Worm (Caenorhabditis elegans) whole organism, L2 larva: ENCODE measurements around the gene T02E9.5.
A peak's percentile ranks its signal among the peaks of the same experiment; 100 is the strongest.

Experiments used
- C34F6.9 ChIP-seq: fragments of 150-350 bp; optimal IDR thresholded peaks from 2 replicates; lab custom pipeline; 2014; ENCODE audit warnings: missing biosample characterization, missing genetic modification characterization
- F13H6.1 ChIP-seq: sonication (generic microtip); optimal IDR thresholded peaks from 2 replicates; lab custom pipeline; 2016; ENCODE audit warnings: missing genetic modification characterization, missing compliant biosample characterization
- R02D3.7 ChIP-seq: fragments of 150-350 bp; optimal IDR thresholded peaks from 2 replicates; lab custom pipeline; 2014; ENCODE audit warnings: missing biosample characterization, missing genetic modification characterization
- ZK546.5 ChIP-seq: sonication (generic microtip); optimal IDR thresholded peaks from 2 replicates; lab custom pipeline; 2017; ENCODE audit warnings: missing biosample characterization, missing genetic modification characterization
- alr-1 ChIP-seq: fragments of 150-350 bp; optimal IDR thresholded peaks from 2 replicates; lab custom pipeline; 2014; ENCODE audit warnings: missing biosample characterization, missing genetic modification characterization
- ama-1 ChIP-seq: fragments of 150-350 bp; optimal IDR thresholded peaks from 2 replicates; lab custom pipeline; 2018; ENCODE audit warnings: inconsistent platforms
- blmp-1 ChIP-seq: sonication (generic microtip); optimal IDR thresholded peaks from 2 replicates; lab custom pipeline; 2017; ENCODE audit warnings: missing genetic modification characterization, mild to moderate bottlenecking, missing compliant biosample characterization, antibody characterized with exemption, moderate library complexity; ENCODE audit not compliant: insufficient read depth
- ceh-16 ChIP-seq: fragments of 150-350 bp; optimal IDR thresholded peaks from 2 replicates; lab custom pipeline; 2014; ENCODE audit warnings: missing biosample characterization, missing genetic modification characterization
- ceh-82 ChIP-seq: fragments of 150-350 bp; optimal IDR thresholded peaks from 2 replicates; lab custom pipeline; 2014; ENCODE audit warnings: missing biosample characterization, missing genetic modification characterization
- crh-2 ChIP-seq: sonication (generic microtip); optimal IDR thresholded peaks from 2 replicates; lab custom pipeline; 2017; ENCODE audit warnings: missing biosample characterization, missing genetic modification characterization
- dmd-4 ChIP-seq: sonication (generic microtip); optimal IDR thresholded peaks from 2 replicates; lab custom pipeline; 2017; ENCODE audit warnings: missing biosample characterization, missing genetic modification characterization
- egl-27 ChIP-seq: sonication (generic microtip); optimal IDR thresholded peaks from 3 replicates; lab custom pipeline; 2017; ENCODE audit warnings: missing biosample characterization, missing genetic modification reagents, missing genetic modification characterization
- elt-3 ChIP-seq: sonication (generic microtip); optimal IDR thresholded peaks from 2 replicates; lab custom pipeline; 2017; ENCODE audit warnings: missing biosample characterization, missing genetic modification characterization
- fos-1 ChIP-seq: fragments of 150-350 bp; optimal IDR thresholded peaks from 2 replicates; lab custom pipeline; 2014; ENCODE audit warnings: missing biosample characterization, missing genetic modification characterization
- gmeb-1 ChIP-seq: fragments of 150-350 bp; optimal IDR thresholded peaks from 2 replicates; lab custom pipeline; 2014; ENCODE audit warnings: missing biosample characterization, missing genetic modification characterization
- lin-11 ChIP-seq: fragments of 150-350 bp; sonication (generic microtip); optimal IDR thresholded peaks from 2 replicates; lab custom pipeline; 2014; ENCODE audit warnings: missing biosample characterization, missing genetic modification characterization, inconsistent platforms, mixed read lengths
- lin-39 ChIP-seq: fragments of 150-350 bp; optimal IDR thresholded peaks from 2 replicates; lab custom pipeline; 2014; ENCODE audit warnings: missing biosample characterization, missing genetic modification reagents, missing genetic modification characterization
- lsy-2 ChIP-seq, 2 experiments: fragments of 150-350 bp in 1 of 2; sonication (generic microtip) in 1 of 2; optimal IDR thresholded peaks; 2 replicates each; lab custom pipeline; 2014 to 2017; ENCODE audit warnings: missing biosample characterization in 2 of 2, missing genetic modification characterization in 2 of 2
- mab-5 ChIP-seq: fragments of 150-350 bp; optimal IDR thresholded peaks from 2 replicates; lab custom pipeline; 2014; ENCODE audit warnings: missing biosample characterization, missing genetic modification characterization
- mbf-1 ChIP-seq: sonication (generic microtip); optimal IDR thresholded peaks from 2 replicates; lab custom pipeline; 2017; ENCODE audit warnings: missing biosample characterization, missing genetic modification characterization
- mdl-1 ChIP-seq, 2 experiments: fragments of 150-350 bp in 1 of 2; sonication (generic microtip) in 1 of 2; optimal IDR thresholded peaks; 2 replicates each; lab custom pipeline; 2017; ENCODE audit warnings: missing biosample characterization in 2 of 2, missing genetic modification characterization in 2 of 2
- nhr-10 ChIP-seq: sonication (generic microtip); optimal IDR thresholded peaks from 2 replicates; lab custom pipeline; 2017; ENCODE audit warnings: missing biosample characterization, missing genetic modification characterization
- nhr-11 ChIP-seq: fragments of 150-350 bp; optimal IDR thresholded peaks from 2 replicates; lab custom pipeline; 2014; ENCODE audit warnings: missing biosample characterization, missing genetic modification characterization
- nhr-12 ChIP-seq: fragments of 150-350 bp; optimal IDR thresholded peaks from 2 replicates; lab custom pipeline; 2014; ENCODE audit warnings: missing biosample characterization, missing genetic modification characterization
- nhr-129 ChIP-seq: fragments of 150-350 bp; optimal IDR thresholded peaks from 2 replicates; lab custom pipeline; 2014; ENCODE audit warnings: missing biosample characterization, missing genetic modification characterization
- nhr-21 ChIP-seq: fragments of 150-350 bp; optimal IDR thresholded peaks from 2 replicates; lab custom pipeline; 2014; ENCODE audit warnings: missing biosample characterization, missing genetic modification characterization
- nhr-237 ChIP-seq: fragments of 150-350 bp; optimal IDR thresholded peaks from 2 replicates; lab custom pipeline; 2014; ENCODE audit warnings: missing biosample characterization, missing genetic modification characterization
- nhr-25 ChIP-seq: fragments of 150-350 bp; sonication (generic microtip); optimal IDR thresholded peaks from 3 replicates; lab custom pipeline; 2014; ENCODE audit warnings: missing biosample characterization, missing genetic modification characterization
- nhr-6 ChIP-seq: fragments of 150-350 bp; optimal IDR thresholded peaks from 2 replicates; lab custom pipeline; 2014; ENCODE audit warnings: missing biosample characterization, missing genetic modification characterization
- peb-1 ChIP-seq: fragments of 150-350 bp; optimal IDR thresholded peaks from 2 replicates; lab custom pipeline; 2014; ENCODE audit warnings: missing biosample characterization, missing genetic modification characterization
- sem-4 ChIP-seq: fragments of 150-350 bp; optimal IDR thresholded peaks from 2 replicates; lab custom pipeline; 2014; ENCODE audit warnings: missing biosample characterization, missing genetic modification reagents, missing genetic modification characterization
- skn-1 ChIP-seq: sonication (generic microtip); optimal IDR thresholded peaks from 2 replicates; lab custom pipeline; 2017; ENCODE audit warnings: missing biosample characterization, missing genetic modification characterization
- sma-3 ChIP-seq: sonication (generic microtip); optimal IDR thresholded peaks from 2 replicates; lab custom pipeline; 2016; ENCODE audit warnings: missing genetic modification reagents, missing genetic modification characterization, missing compliant biosample characterization
- sma-9 ChIP-seq, 2 experiments: fragments of 150-350 bp in 1 of 2; sonication (generic microtip) in 1 of 2; optimal IDR thresholded peaks; 2 replicates each; lab custom pipeline; 2014 to 2016; ENCODE audit warnings: missing genetic modification characterization in 2 of 2, mild to moderate bottlenecking in 1 of 2, missing biosample characterization in 1 of 2, missing compliant biosample characterization in 1 of 2, missing genetic modification reagents in 1 of 2, moderate library complexity in 1 of 2
- snpc-4 ChIP-seq: fragments of 150-350 bp; optimal IDR thresholded peaks from 2 replicates; lab custom pipeline; 2014; ENCODE audit warnings: missing biosample characterization, missing genetic modification characterization
- unc-62 ChIP-seq: fragments of 150-350 bp; optimal IDR thresholded peaks from 2 replicates; lab custom pipeline; 2014; ENCODE audit warnings: missing biosample characterization, missing genetic modification reagents, missing genetic modification characterization
- zag-1 ChIP-seq: fragments of 150-350 bp; optimal IDR thresholded peaks from 2 replicates; lab custom pipeline; 2014; ENCODE audit warnings: missing biosample characterization, missing genetic modification characterization
- ztf-1 ChIP-seq: fragments of 200-800 bp; sonication (Bioruptor generic); conservative IDR thresholded peaks from 2 replicates; pipeline ENCODE4 v1.3.6; 2022; ENCODE audit warnings: missing genetic modification characterization, missing compliant biosample characterization
- ztf-11 ChIP-seq: sonication (generic microtip); optimal IDR thresholded peaks from 2 replicates; lab custom pipeline; 2017; ENCODE audit warnings: missing biosample characterization, missing genetic modification characterization
- ztf-4 ChIP-seq: fragments of 150-350 bp; optimal IDR thresholded peaks from 2 replicates; lab custom pipeline; 2014; ENCODE audit warnings: missing biosample characterization, missing genetic modification characterization

Gene T02E9.5

ce11 chrV:11307781-11308180, 34.3 kb upstream of the T02E9.5 start:
- TF ChIP-seq mab-5 (tag; lab: Kevin White, UChicago): peak; percentile 65
- no peak for TF ChIP-seq sem-4
- peak; percentile 1 for TF ChIP-seq C34F6.9 (tag; lab: Kevin White, UChicago)
- TF ChIP-seq snpc-4 (tag; lab: Kevin White, UChicago): no peak
- peak; percentile 55 for TF ChIP-seq F13H6.1 (tag; lab: Kevin White, UChicago)
- no peak for TF ChIP-seq crh-2 (tag; lab: Kevin White, UChicago)
- no peak for TF ChIP-seq mbf-1 (tag; lab: Kevin White, UChicago)
- TF ChIP-seq sma-9 (GFP tag; optimal IDR thresholded peaks at IDR 0.05; lab: Kevin White, UChicago): peak; percentile 48
- no peak for TF ChIP-seq sma-9 (tag; optimal IDR thresholded peaks at IDR 0.05; lab: Kevin White, UChicago)

ce11 chrV:11308346-11308745, 33.7 kb upstream of the T02E9.5 start, which contains the start of gene snf-11:
snf-11 (minus strand) TSS chrV:11308446.
- TF ChIP-seq lin-39 (tag; lab: Kevin White, UChicago) (no peak), mab-5 (tag; lab: Kevin White, UChicago) (no peak), alr-1 (tag; lab: Kevin White, UChicago) (no peak), nhr-11 (tag; lab: Kevin White, UChicago) (no peak), F13H6.1 (tag; lab: Kevin White, UChicago) (no peak), nhr-10 (tag; lab: Kevin White, UChicago) (no peak), nhr-12 (no peak), crh-2 (tag; lab: Kevin White, UChicago) (no peak), nhr-21 (tag; lab: Kevin White, UChicago) (no peak), C34F6.9 (tag; lab: Kevin White, UChicago) (no peak), snpc-4 (tag; lab: Kevin White, UChicago) (no peak), ztf-1 (GFP tag; lab: Robert Waterston, UW) (no peak)
- TF ChIP-seq, all 48 proteins: peak for 0

ce11 chrV:11308915-11309314, 33.1 kb upstream of the T02E9.5 start:
- no peak for TF ChIP-seq ztf-4 (tag; lab: Kevin White, UChicago)
- no peak for TF ChIP-seq ztf-11
- no peak for TF ChIP-seq nhr-12
- no peak for TF ChIP-seq blmp-1
- TF ChIP-seq unc-62 (GFP tag; lab: Kevin White, UChicago): no peak
- TF ChIP-seq elt-3: no peak
- no peak for TF ChIP-seq lin-39 (tag; lab: Kevin White, UChicago)
- peak; percentile 76 for TF ChIP-seq sma-9 (GFP tag; optimal IDR thresholded peaks at IDR 0.05; lab: Kevin White, UChicago)
- TF ChIP-seq sma-9 (tag; optimal IDR thresholded peaks at IDR 0.05; lab: Kevin White, UChicago): no peak
- peak; percentile 12 for TF ChIP-seq zag-1
- no peak for TF ChIP-seq snpc-4 (tag; lab: Kevin White, UChicago)
- no peak for TF ChIP-seq nhr-237
- no peak for TF ChIP-seq ZK546.5 (tag; lab: Kevin White, UChicago)
- TF ChIP-seq alr-1 (tag; lab: Kevin White, UChicago): no peak
- peak; percentile 56 for TF ChIP-seq nhr-129 (tag; lab: Kevin White, UChicago)
- TF ChIP-seq sem-4: no peak
- TF ChIP-seq nhr-11 (tag; lab: Kevin White, UChicago): no peak
- peak; percentile 80 for TF ChIP-seq F13H6.1 (tag; lab: Kevin White, UChicago)
- TF ChIP-seq nhr-25: no peak
- no peak for TF ChIP-seq mab-5 (tag; lab: Kevin White, UChicago)
- TF ChIP-seq lsy-2 (tag; optimal IDR thresholded peaks at IDR 0.05; lab: Kevin White, UChicago): peak in 1 of 2 experiments; percentile 22
- TF ChIP-seq skn-1: no peak
- TF ChIP-seq fos-1: no peak
- no peak for TF ChIP-seq ztf-1 (GFP tag; lab: Robert Waterston, UW)
- TF ChIP-seq ama-1 (lab: Kevin White, UChicago): no peak
- no peak for TF ChIP-seq dmd-4 (tag; lab: Kevin White, UChicago)
- no peak for TF ChIP-seq ceh-16
- no peak for TF ChIP-seq gmeb-1 (tag; lab: Kevin White, UChicago)
- no peak for TF ChIP-seq nhr-10 (tag; lab: Kevin White, UChicago)
- no peak for TF ChIP-seq sma-3 (GFP tag; lab: Kevin White, UChicago)
- TF ChIP-seq peb-1 (tag; lab: Kevin White, UChicago): no peak
- TF ChIP-seq egl-27: no peak
- no peak for TF ChIP-seq lin-11
- no peak for TF ChIP-seq R02D3.7 (tag; lab: Kevin White, UChicago)
- no peak for TF ChIP-seq crh-2 (tag; lab: Kevin White, UChicago)
- TF ChIP-seq nhr-21 (tag; lab: Kevin White, UChicago): no peak
- TF ChIP-seq ceh-82 (tag; lab: Kevin White, UChicago): no peak
- TF ChIP-seq nhr-6 (tag; lab: Kevin White, UChicago): no peak
- TF ChIP-seq mdl-1 (tag; optimal IDR thresholded peaks at IDR 0.05; lab: Kevin White, UChicago): no peak
- peak; percentile 18 for TF ChIP-seq C34F6.9 (tag; lab: Kevin White, UChicago)
- TF ChIP-seq, all 48 proteins: peak for 6
